Worm (Caenorhabditis elegans): Measurements from ENCODE around the gene C13A2.7.

- TF ChIP-seq ceh-82 (tag; optimal IDR thresholded peaks at IDR 0.05) (no peak), crh-2 (tag; optimal IDR thresholded peaks at IDR 0.05) (no peak), Y55F3AM.14 (GFP tag; optimal IDR thresholded peaks at IDR 0.05) (no peak)
These were observed 19.2 kb upstream of the C13A2.7 start, which contains the start of gene C05C8.7 for ce11 chrV:7246951-7247350.

Data from whole organism, L2 larva.